Worm (Caenorhabditis elegans) whole organism, early embryonic: Measurements from ENCODE around the gene hlh-11.

ENCODE experiments used
- ama-1 ChIP-seq: fragments of 150-350 bp; optimal IDR thresholded peaks from 2 replicates; lab custom pipeline; 2014
- flt-1 ChIP-seq: fragments of 200-800 bp; sonication (Bioruptor generic); IDR thresholded peaks from 2 replicates; pipeline ENCODE4 v1.3.6; 2022; ENCODE audit warnings: missing genetic modification characterization, missing compliant biosample characterization
- hmbx-1 ChIP-seq: sonication (generic microtip); optimal IDR thresholded peaks from 2 replicates; lab custom pipeline; 2016; ENCODE audit warnings: mild to moderate bottlenecking, missing genetic modification characterization, missing compliant biosample characterization
- hmg-4 ChIP-seq: fragments of 200-800 bp; sonication (Bioruptor generic); optimal IDR thresholded peaks from 2 replicates; lab custom pipeline; 2018; ENCODE audit warnings: mild to moderate bottlenecking, missing genetic modification characterization, missing compliant biosample characterization

DNA sequence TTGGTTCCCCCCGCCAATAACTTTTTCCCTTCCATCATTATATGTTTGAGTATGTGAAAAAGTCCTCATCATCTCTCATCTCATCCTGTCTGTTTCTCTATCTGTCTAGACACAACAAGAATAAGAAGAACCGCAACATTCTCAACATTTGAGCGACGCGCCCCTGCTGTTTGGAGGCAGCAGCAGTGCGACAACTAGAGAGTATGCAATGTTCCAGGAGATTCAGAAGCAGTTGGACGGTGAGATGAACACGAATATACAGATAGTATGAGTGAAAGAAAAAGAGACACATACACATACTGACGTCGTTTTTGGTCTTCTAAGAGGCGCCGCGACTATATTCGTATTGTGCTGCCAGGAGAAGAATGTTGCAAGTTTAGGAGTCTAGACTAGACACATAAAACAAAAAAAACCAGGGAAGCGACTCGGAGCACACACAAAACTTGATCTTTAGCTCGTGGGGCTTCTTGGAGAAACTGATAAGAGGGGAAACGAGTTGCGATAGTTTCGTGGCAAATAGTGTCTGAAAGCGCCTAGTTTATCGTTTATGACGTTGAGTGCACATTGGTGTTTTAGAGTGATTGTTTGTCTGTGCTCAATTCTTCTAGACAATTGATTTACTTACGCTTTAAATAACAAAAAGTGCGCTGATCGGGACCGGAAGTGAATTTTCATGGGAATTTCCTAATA is 46.1 kb downstream of the hlh-11 start:
- TF ChIP-seq ama-1 (lab: Kevin White, UChicago) (no peak), flt-1 (no peak), hmbx-1 (no peak), hmg-4 (GFP tag; lab: Kevin White, UChicago) (no peak)
